Fruit fly (Drosophila melanogaster) Kc167 (cell line): Measurements from ENCODE around the gene CG14210.

Source experiments
- Myc ChIP-seq: fragments of >200 bp; optimal IDR thresholded peaks from 2 replicates; lab custom pipeline; 2017; ENCODE audit warnings: missing external identifiers
- Sin3A ChIP-seq: fragments of >200 bp; optimal IDR thresholded peaks from 2 replicates; lab custom pipeline; 2018; ENCODE audit warnings: missing external identifiers
- insv ChIP-seq: fragments of >200 bp; optimal IDR thresholded peaks from 3 replicates; lab custom pipeline; 2018; ENCODE audit warnings: missing external identifiers
- psq ChIP-seq: fragments of >200 bp; optimal IDR thresholded peaks from 2 replicates; lab custom pipeline; 2017; ENCODE audit warnings: missing external identifiers
- ttk ChIP-seq: sonication (Bioruptor generic); optimal IDR thresholded peaks from 2 replicates; lab custom pipeline; 2017; ENCODE audit warnings: missing external identifiers

- no peak for TF ChIP-seq Myc (lab: Kevin White, UChicago)
- TF ChIP-seq psq = no peak
- TF ChIP-seq Sin3A (lab: Kevin White, UChicago) = no peak
- no peak for TF ChIP-seq ttk (lab: Kevin White, UChicago)
- no peak for TF ChIP-seq insv (lab: Kevin White, UChicago)
Measured at dm6 chrX:19582732-19583131, 33.3 kb upstream of the CG14210 start.
